Worm (Caenorhabditis elegans) whole organism, early embryonic: ENCODE data around the gene unc-7.

Experiments
- B0310.2 ChIP-seq: sonication (generic microtip); optimal IDR thresholded peaks from 2 replicates; lab custom pipeline; 2016; ENCODE audit warnings: mild to moderate bottlenecking, missing genetic modification characterization, missing compliant biosample characterization
- aly-1 ChIP-seq: sonication (generic microtip); optimal IDR thresholded peaks from 2 replicates; lab custom pipeline; 2016; ENCODE audit warnings: missing genetic modification characterization, missing compliant biosample characterization
- ama-1 ChIP-seq: fragments of 150-350 bp; optimal IDR thresholded peaks from 2 replicates; lab custom pipeline; 2014
- ceh-13 ChIP-seq: fragments of 200-800 bp; sonication (Bioruptor generic); optimal IDR thresholded peaks from 2 replicates; lab custom pipeline; 2018; ENCODE audit warnings: mild to moderate bottlenecking, missing genetic modification characterization, missing compliant biosample characterization
- ets-7 ChIP-seq: sonication (generic microtip); optimal IDR thresholded peaks from 2 replicates; lab custom pipeline; 2016; ENCODE audit warnings: missing genotype, missing genetic modification characterization, missing compliant biosample characterization
- flt-1 ChIP-seq: fragments of 200-800 bp; sonication (Bioruptor generic); IDR thresholded peaks from 2 replicates; pipeline ENCODE4 v1.3.6; 2022; ENCODE audit warnings: missing genetic modification characterization, missing compliant biosample characterization
- hmg-4 ChIP-seq: fragments of 200-800 bp; sonication (Bioruptor generic); optimal IDR thresholded peaks from 2 replicates; lab custom pipeline; 2018; ENCODE audit warnings: mild to moderate bottlenecking, missing genetic modification characterization, missing compliant biosample characterization
- pes-1 ChIP-seq: fragments of 200-800 bp; sonication (Bioruptor generic); IDR thresholded peaks from 2 replicates; pipeline ENCODE4 v1.3.6; 2022; ENCODE audit warnings: missing genetic modification reagents, missing genetic modification characterization, missing compliant biosample characterization
- tbx-11 ChIP-seq: fragments of 200-800 bp; sonication (Bioruptor generic); IDR thresholded peaks from 2 replicates; pipeline ENCODE4 v1.3.6; 2022; ENCODE audit warnings: missing genetic modification characterization, missing compliant biosample characterization
- tbx-37 ChIP-seq: fragments of 200-800 bp; sonication (Bioruptor generic); conservative IDR thresholded peaks from 2 replicates; pipeline ENCODE4 v1.3.6; 2022; ENCODE audit warnings: missing genetic modification reagents, missing genetic modification characterization, missing compliant biosample characterization
- tra-4 ChIP-seq: sonication (generic microtip); optimal IDR thresholded peaks from 2 replicates; lab custom pipeline; 2017; ENCODE audit warnings: missing genetic modification characterization, missing compliant biosample characterization

DNA sequence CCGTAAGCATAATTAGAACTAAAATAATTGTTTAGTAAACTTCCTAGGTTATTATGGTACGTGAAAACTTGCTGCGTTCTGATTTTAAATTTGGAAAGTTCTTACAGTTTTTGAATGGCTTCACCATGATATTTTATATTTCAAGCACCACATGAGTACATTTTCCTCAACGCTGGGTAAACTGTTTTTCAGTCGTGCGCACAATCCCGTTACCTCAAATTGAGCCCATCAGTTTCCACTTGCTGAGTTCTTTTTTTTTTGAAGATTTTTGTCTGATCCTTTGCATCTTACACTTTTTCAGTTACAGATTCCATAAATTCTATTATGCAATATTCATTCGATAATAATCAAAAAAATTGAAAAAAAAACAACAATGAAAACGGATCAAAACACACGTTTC lies 27.0 kb downstream of the unc-7 start:
- TF ChIP-seq ets-7 (no peak), ceh-13 (no peak), ama-1 (lab: Kevin White, UChicago) (no peak), tbx-37 (no peak), tbx-11 (no peak), flt-1 (no peak), pes-1 (GFP tag; lab: Robert Waterston, UW) (no peak), aly-1 (tag; lab: Kevin White, UChicago) (no peak), B0310.2 (tag; lab: Kevin White, UChicago) (no peak), tra-4 (tag; lab: Kevin White, UChicago) (no peak), hmg-4 (GFP tag; lab: Kevin White, UChicago) (no peak)
